Fruit fly (Drosophila melanogaster): ENCODE data around the gene DIP-zeta.

The DIP-zeta gene

dm6 chr2L:9071094-9071612 lies at the start of gene DIP-zeta:
Gene DIP-zeta, minus strand, starts transcription at chr2L:9071164.
- TF ChIP-seq psq (optimal IDR thresholded peaks at IDR 0.05) (no peak), h (optimal IDR thresholded peaks at IDR 0.05) (no peak), ttk (optimal IDR thresholded peaks at IDR 0.05) (no peak), insv (optimal IDR thresholded peaks at IDR 0.05) (no peak), Myc (optimal IDR thresholded peaks at IDR 0.05) (no peak), Sin3A (optimal IDR thresholded peaks at IDR 0.05) (no peak)

DNA sequence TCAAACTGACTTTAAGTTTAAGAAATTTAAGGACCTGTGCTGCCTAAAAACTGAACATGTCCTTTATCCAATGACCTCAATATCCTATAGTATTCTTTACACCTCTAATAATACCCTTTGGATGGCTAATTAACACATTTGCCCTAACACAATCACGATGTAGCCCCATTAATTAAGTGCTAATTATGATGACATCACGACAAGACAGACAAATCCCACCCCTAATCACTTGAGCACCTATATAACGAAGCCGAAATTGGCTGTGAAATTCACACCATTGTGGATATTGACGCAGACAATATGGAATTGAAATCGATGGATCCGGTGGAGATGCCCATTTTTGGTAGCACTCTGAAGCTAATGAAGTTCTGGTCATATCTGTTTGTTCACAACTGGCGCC lies 40.5 kb upstream of the DIP-zeta start, which contains the start of gene Or30a:
Or30a (plus strand) TSS at position 301 of the 400 bp plus-strand sequence.
- TF ChIP-seq insv (optimal IDR thresholded peaks at IDR 0.05), result no peak
- TF ChIP-seq ttk (optimal IDR thresholded peaks at IDR 0.05), result no peak
- TF ChIP-seq Myc (optimal IDR thresholded peaks at IDR 0.05), result no peak
- TF ChIP-seq psq (optimal IDR thresholded peaks at IDR 0.05), result no peak
- TF ChIP-seq Sin3A (optimal IDR thresholded peaks at IDR 0.05), result no peak
- no peak for TF ChIP-seq h (optimal IDR thresholded peaks at IDR 0.05)

DNA sequence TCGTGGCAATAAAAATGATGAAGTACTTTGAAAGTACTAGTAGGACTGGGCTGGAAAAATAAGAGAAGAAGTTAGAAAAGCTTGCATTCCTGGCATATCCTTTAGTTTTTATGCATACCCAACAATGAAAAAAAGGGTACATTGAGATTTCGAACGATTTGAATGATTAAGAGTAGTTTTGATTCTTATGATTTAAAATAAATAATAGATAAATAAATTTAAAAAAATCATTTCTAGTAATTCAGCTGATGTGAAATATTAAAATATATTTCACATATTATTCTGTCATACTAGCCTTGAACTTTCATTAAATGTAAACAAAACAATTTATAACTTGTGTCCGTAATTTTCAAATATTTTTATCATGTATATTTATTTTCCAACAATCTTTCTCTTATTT lies 26.3 kb upstream of the DIP-zeta start, which contains the start of gene CG31609:
CG31609 (plus strand) TSS at position 301 of the 400 bp plus-strand sequence.
- TF ChIP-seq psq (optimal IDR thresholded peaks at IDR 0.05), result no peak

DNA sequence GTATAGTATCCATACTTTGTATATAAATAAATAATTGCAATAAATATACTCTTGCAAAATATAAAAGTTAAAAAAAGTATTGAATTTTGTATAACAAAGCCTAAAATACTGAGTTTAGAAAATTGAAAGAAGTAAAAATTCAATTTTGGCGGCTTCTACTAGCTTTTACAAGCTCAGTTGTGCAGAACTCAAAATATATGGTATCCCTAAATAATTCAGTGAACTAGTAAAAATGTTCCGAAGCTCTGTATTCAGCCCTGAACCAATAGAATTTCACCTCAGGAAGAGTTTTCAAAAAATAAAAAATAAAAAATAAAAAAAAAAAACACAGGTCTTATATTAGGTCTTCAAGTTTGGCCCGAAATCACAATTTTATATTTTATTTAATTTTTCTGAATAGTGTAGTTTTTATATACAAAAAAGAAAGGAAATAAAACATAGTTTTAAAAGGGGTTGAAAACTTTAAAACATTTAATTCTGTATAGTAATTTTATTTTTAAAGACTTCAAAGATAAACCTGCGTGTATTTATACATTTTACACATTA lies 18.7 kb upstream of the DIP-zeta start:
- TF ChIP-seq psq (optimal IDR thresholded peaks at IDR 0.05) (no peak), Myc (optimal IDR thresholded peaks at IDR 0.05) (no peak), h (optimal IDR thresholded peaks at IDR 0.05) (no peak), ttk (optimal IDR thresholded peaks at IDR 0.05) (no peak), Sin3A (optimal IDR thresholded peaks at IDR 0.05) (no peak), insv (optimal IDR thresholded peaks at IDR 0.05) (no peak)

DNA sequence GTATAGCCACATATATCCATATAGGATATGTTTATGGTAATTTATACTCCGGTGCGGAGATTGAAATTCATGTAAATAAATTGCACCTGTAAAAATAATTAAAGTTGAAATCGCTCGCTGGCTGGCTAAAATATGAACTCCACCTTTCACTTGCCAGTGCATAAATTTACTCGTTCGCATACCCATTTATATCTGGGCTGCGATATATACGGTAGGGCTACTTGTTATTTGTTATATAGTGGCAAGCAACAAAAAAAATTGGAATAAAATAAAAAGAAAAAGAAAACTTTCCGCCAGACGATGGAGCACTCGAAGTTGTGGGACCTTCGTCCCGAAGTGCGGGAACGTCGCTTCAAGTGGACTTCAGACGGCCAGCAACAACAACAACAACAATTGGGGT lies 12.8 kb upstream of the DIP-zeta start, which contains the start of gene Toll-4:
Toll-4 (plus strand) TSS at position 301 of the 400 bp plus-strand sequence.
- TF ChIP-seq h (optimal IDR thresholded peaks at IDR 0.05) (no peak), insv (optimal IDR thresholded peaks at IDR 0.05) (no peak), ttk (optimal IDR thresholded peaks at IDR 0.05) (no peak), Sin3A (optimal IDR thresholded peaks at IDR 0.05) (no peak), Myc (optimal IDR thresholded peaks at IDR 0.05) (no peak), psq (optimal IDR thresholded peaks at IDR 0.05) (no peak)

DNA sequence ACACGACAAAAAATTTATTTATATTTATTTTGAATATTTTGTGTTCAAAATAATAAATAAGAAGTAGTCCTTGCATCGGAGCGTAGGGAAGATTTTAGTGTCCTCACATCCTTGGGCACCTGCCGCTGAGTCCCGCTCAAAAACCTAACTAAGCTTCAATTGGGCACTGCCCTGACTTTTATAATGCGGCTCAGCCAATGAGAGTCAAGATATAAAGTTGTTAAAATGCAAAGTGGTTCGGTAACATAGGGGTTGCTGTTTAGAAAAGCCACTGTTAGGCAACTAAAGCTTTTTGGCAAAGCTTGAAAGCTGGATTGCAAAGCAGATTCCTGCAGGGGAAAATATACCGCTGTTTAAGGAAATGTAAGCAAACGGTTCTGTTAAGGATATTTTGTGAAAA lies 11.8 kb upstream of the DIP-zeta start:
- TF ChIP-seq ttk (optimal IDR thresholded peaks at IDR 0.05), result no peak
- TF ChIP-seq psq (optimal IDR thresholded peaks at IDR 0.05), result no peak
- no peak for TF ChIP-seq h (optimal IDR thresholded peaks at IDR 0.05)
- no peak for TF ChIP-seq insv (optimal IDR thresholded peaks at IDR 0.05)
- no peak for TF ChIP-seq Myc (optimal IDR thresholded peaks at IDR 0.05)
- TF ChIP-seq Sin3A (optimal IDR thresholded peaks at IDR 0.05), result no peak

- TF ChIP-seq psq (optimal IDR thresholded peaks at IDR 0.05) (no peak), h (optimal IDR thresholded peaks at IDR 0.05) (no peak), insv (optimal IDR thresholded peaks at IDR 0.05) (no peak), ttk (optimal IDR thresholded peaks at IDR 0.05) (no peak), Sin3A (optimal IDR thresholded peaks at IDR 0.05) (no peak), Myc (optimal IDR thresholded peaks at IDR 0.05) (no peak)
Observed at dm6 chr2L:9076821-9077220, 5.9 kb upstream of the DIP-zeta start, which contains the start of gene CG12439. Gene CG12439, plus strand, starts transcription at chr2L:9077121.

DNA sequence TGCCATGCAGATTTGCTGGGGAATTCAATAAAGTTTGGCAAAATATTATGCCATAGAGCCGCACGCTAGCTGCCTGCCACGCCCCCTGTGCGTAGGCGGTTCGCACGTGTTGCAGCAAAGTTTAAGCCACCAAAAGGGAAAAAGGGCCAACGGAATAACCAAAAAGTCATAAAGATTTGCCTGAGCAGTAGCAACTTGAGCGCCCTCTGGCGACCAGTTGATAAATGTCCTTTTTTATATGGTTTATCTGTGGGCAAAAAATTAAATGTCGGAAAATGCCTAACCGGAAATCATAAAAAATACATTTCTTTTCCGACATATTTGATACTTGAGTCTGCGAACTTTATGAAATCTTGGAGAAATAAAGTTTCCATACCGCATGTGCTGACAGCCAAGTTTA lies 3.8 kb downstream of the DIP-zeta start:
- TF ChIP-seq h (optimal IDR thresholded peaks at IDR 0.05) (no peak), Sin3A (optimal IDR thresholded peaks at IDR 0.05) (no peak), ttk (optimal IDR thresholded peaks at IDR 0.05) (no peak), insv (optimal IDR thresholded peaks at IDR 0.05) (no peak), psq (optimal IDR thresholded peaks at IDR 0.05) (no peak), Myc (optimal IDR thresholded peaks at IDR 0.05) (no peak)

- no peak for TF ChIP-seq Myc (optimal IDR thresholded peaks at IDR 0.05)
- no peak for TF ChIP-seq Sin3A (optimal IDR thresholded peaks at IDR 0.05)
- TF ChIP-seq insv (optimal IDR thresholded peaks at IDR 0.05), result no peak
- TF ChIP-seq h (optimal IDR thresholded peaks at IDR 0.05), result no peak
- TF ChIP-seq psq (optimal IDR thresholded peaks at IDR 0.05), result no peak
- no peak for TF ChIP-seq ttk (optimal IDR thresholded peaks at IDR 0.05)
Observed at dm6 chr2L:9031736-9032135, 39.2 kb downstream of the DIP-zeta start, which contains the start of gene CG9582. Gene CG9582, minus strand, starts transcription at chr2L:9031836.

dm6 chr2L:9026157-9026556 lies 44.8 kb downstream of the DIP-zeta start:
- TF ChIP-seq insv (optimal IDR thresholded peaks at IDR 0.05), result no peak
- no peak for TF ChIP-seq Sin3A (optimal IDR thresholded peaks at IDR 0.05)

dm6 chr2L:9019438-9019837 lies 51.5 kb downstream of the DIP-zeta start:
- TF ChIP-seq h (optimal IDR thresholded peaks at IDR 0.05) (no peak), ttk (optimal IDR thresholded peaks at IDR 0.05) (no peak), insv (optimal IDR thresholded peaks at IDR 0.05) (no peak), Myc (optimal IDR thresholded peaks at IDR 0.05) (no peak), psq (optimal IDR thresholded peaks at IDR 0.05) (no peak), Sin3A (optimal IDR thresholded peaks at IDR 0.05) (no peak)

DNA sequence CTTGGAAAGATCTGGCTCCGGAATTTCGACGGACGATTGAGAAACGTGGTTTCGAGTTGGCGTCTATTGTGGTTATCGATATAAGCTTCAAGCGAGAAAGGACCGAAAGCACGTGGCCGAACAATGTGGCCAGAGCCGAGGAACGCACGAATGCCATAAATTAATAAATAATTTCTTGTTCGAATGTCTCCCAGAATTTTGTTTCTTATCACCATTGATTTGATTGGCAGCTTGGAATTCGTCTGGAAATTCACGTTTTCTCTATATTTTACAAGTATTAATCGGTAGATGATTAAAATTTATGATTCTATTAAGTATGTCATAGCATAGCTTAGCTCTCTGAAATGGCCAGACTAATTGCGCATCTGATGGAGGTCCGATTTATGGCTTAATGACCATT lies 57.0 kb downstream of the DIP-zeta start, which contains the start of gene Rcd-1r:
Rcd-1r (minus strand) TSS at position 101 of the 400 bp plus-strand sequence.
- TF ChIP-seq insv (optimal IDR thresholded peaks at IDR 0.05) (no peak), ttk (optimal IDR thresholded peaks at IDR 0.05) (no peak), Myc (optimal IDR thresholded peaks at IDR 0.05) (no peak), Sin3A (optimal IDR thresholded peaks at IDR 0.05) (no peak), psq (optimal IDR thresholded peaks at IDR 0.05) (no peak), h (optimal IDR thresholded peaks at IDR 0.05) (no peak)
